Fruit fly (Drosophila melanogaster): Measurements from ENCODE around the gene CG33494.
A peak's percentile ranks its signal among the peaks of the same experiment; 100 is the strongest.

CG33494 gene

dm6 chr3R:25489116-25489515, 5.8 kb downstream of the CG33494 start (continued):
- TF ChIP-seq Tbp (GFP tag; optimal IDR thresholded peaks at IDR 0.05) (no peak), dati (GFP tag; IDR thresholded peaks at IDR 0.05) (no peak; the same call in 1 of the 2 replicates), CG32772 (GFP tag; IDR thresholded peaks at IDR 0.05) (peak; percentile 48; the same call in 1 of the 2 replicates), CG34224 (GFP tag; IDR thresholded peaks at IDR 0.05; ENCODE audit: partially characterized antibody) (no peak), Trl (optimal IDR thresholded peaks at IDR 0.05) (no peak), Trl (GFP tag; optimal IDR thresholded peaks at IDR 0.05) (no peak), tin (GFP tag; optimal IDR thresholded peaks at IDR 0.05) (peak; percentile 59), stwl (tag; optimal IDR thresholded peaks at IDR 0.05) (peak; percentile 0), B-H2 (GFP tag; optimal IDR thresholded peaks at IDR 0.05) (no peak), bigmax (GFP tag; optimal IDR thresholded peaks at IDR 0.05) (no peak), HLHmδ (GFP tag; optimal IDR thresholded peaks at IDR 0.05) (no peak), rib (GFP tag; IDR thresholded peaks at IDR 0.05) (no peak), Lim3 (GFP tag; IDR thresholded peaks at IDR 0.05) (no peak), CG12236 (GFP tag; optimal IDR thresholded peaks at IDR 0.05) (no peak), CG7928 (GFP tag; optimal IDR thresholded peaks at IDR 0.05) (no peak), lmd (GFP tag; IDR thresholded peaks at IDR 0.05) (peak; percentile 58), pros (GFP tag; optimal IDR thresholded peaks at IDR 0.05) (no peak), HmgD (GFP tag; optimal IDR thresholded peaks at IDR 0.05) (no peak), Atf-2 (GFP tag; optimal IDR thresholded peaks at IDR 0.05) (no peak), CG18764 (GFP tag; optimal IDR thresholded peaks at IDR 0.05) (peak; percentile 56), repo (GFP tag; optimal IDR thresholded peaks at IDR 0.05) (no peak), inv (GFP tag; IDR thresholded peaks at IDR 0.05; ENCODE audit: partially characterized antibody) (no peak), BtbVII (GFP tag; optimal IDR thresholded peaks at IDR 0.05) (peak; percentile 58), luna (GFP tag; optimal IDR thresholded peaks at IDR 0.05) (no peak), Jarid2 (GFP tag; optimal IDR thresholded peaks at IDR 0.05) (no peak), CG15696 (tag; optimal IDR thresholded peaks at IDR 0.05) (peak; percentile 71), Hr39 (optimal IDR thresholded peaks at IDR 0.05) (no peak), CG4424 (GFP tag; optimal IDR thresholded peaks at IDR 0.05) (peak; percentile 42), CG9876 (GFP tag; optimal IDR thresholded peaks at IDR 0.05) (no peak), kni (GFP tag; optimal IDR thresholded peaks at IDR 0.05) (peak; percentile 33), tap (tag; optimal IDR thresholded peaks at IDR 0.05) (peak; percentile 34), ttk (GFP tag; IDR thresholded peaks at IDR 0.05) (peak; percentile 67), fru (optimal IDR thresholded peaks at IDR 0.05) (no peak), danr (GFP tag; IDR thresholded peaks at IDR 0.05) (peak; percentile 42; the same call in 1 of the 2 replicates), chinmo (GFP tag; IDR thresholded peaks at IDR 0.05; ENCODE audit: partially characterized antibody) (no peak), CG18476 (GFP tag; optimal IDR thresholded peaks at IDR 0.05) (peak; percentile 8), exex (tag; optimal IDR thresholded peaks at IDR 0.05) (no peak), CG8359 (GFP tag; optimal IDR thresholded peaks at IDR 0.05; ENCODE audit: borderline replicate concordance) (no peak), HLH54F (GFP tag; optimal IDR thresholded peaks at IDR 0.05) (no peak), Rfx (GFP tag; IDR thresholded peaks at IDR 0.05) (peak; percentile 65; the same call in 1 of the 2 replicates), Xbp1 (GFP tag; optimal IDR thresholded peaks at IDR 0.05) (peak; percentile 16), Hand (GFP tag; optimal IDR thresholded peaks at IDR 0.05) (no peak), CG7987 (GFP tag; optimal IDR thresholded peaks at IDR 0.05) (peak; percentile 53), nmo (GFP tag; optimal IDR thresholded peaks at IDR 0.05) (peak; percentile 76), aop (GFP tag; IDR thresholded peaks at IDR 0.05) (no peak), p53 (GFP tag; optimal IDR thresholded peaks at IDR 0.05) (no peak), dmrt99B (tag; optimal IDR thresholded peaks at IDR 0.05) (peak; percentile 81), cad (GFP tag; optimal IDR thresholded peaks at IDR 0.05) (no peak), Doc2 (GFP tag; IDR thresholded peaks at IDR 0.05) (no peak), CG4707 (GFP tag; optimal IDR thresholded peaks at IDR 0.05) (no peak), HmgZ (tag; optimal IDR thresholded peaks at IDR 0.05) (no peak), dan (GFP tag; IDR thresholded peaks at IDR 0.05) (no peak), CG10147 (GFP tag; optimal IDR thresholded peaks at IDR 0.05) (peak; percentile 33)
